Fruit fly (Drosophila melanogaster) whole organism: ENCODE data around the gene alph.

Source experiments
- CG8478 ChIP-seq: fragments of >200 bp; optimal IDR thresholded peaks from 2 replicates; lab custom pipeline; 2018; ENCODE audit warnings: inconsistent platforms
- Dll ChIP-seq: fragments of >200 bp; optimal IDR thresholded peaks from 2 replicates; lab custom pipeline; 2017
- EcR ChIP-seq, 2 experiments: fragments of >200 bp; optimal IDR thresholded peaks; 2 replicates each; lab custom pipeline; 2017; ENCODE audit warnings: missing biosample characterization in 2 of 2, missing genetic modification characterization in 2 of 2, missing genetic modification reagents in 2 of 2
- pan ChIP-seq: fragments of >200 bp; optimal IDR thresholded peaks from 2 replicates; lab custom pipeline; 2017
- psq ChIP-seq: fragments of >200 bp; optimal IDR thresholded peaks from 2 replicates; lab custom pipeline; 2017
- usp ChIP-seq: fragments of >200 bp; optimal IDR thresholded peaks from 2 replicates; lab custom pipeline; 2017; ENCODE audit warnings: missing biosample characterization, missing genetic modification characterization, mixed read lengths

alph gene

DNA sequence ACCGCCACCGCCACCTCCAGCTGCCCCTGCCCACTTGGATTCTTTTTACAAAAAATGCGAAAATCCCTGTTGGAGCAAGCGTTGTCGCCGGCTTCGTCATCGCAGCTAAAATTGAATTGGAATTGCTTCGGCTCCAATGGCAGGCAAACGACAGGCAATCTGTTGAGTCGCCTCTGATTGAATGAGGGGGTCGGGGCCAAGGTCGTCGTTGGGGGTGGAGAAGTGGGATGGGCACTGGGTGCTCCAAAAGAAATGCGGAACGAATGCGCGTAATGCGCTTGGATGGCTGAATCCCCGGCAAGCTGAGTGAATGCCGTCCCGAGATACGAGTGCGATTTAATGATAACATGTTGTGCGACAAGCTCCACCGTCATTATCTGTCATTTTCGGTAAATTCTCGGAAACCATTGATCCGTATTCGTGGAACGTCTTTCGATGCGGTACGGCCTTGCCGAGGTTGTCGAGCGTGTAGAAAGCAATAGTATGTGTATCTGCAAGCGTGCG lies 26.1 kb downstream of the alph start:
- TF ChIP-seq usp (GFP tag; lab: Kevin White, UChicago) (no peak), pan (lab: Kevin White, UChicago) (no peak), EcR (GFP tag; optimal IDR thresholded peaks at IDR 0.05; lab: Kevin White, UChicago) (no peak), Dll (lab: Kevin White, UChicago) (no peak), psq (lab: Kevin White, UChicago) (no peak), CG8478 (lab: Kevin White, UChicago) (no peak)

DNA sequence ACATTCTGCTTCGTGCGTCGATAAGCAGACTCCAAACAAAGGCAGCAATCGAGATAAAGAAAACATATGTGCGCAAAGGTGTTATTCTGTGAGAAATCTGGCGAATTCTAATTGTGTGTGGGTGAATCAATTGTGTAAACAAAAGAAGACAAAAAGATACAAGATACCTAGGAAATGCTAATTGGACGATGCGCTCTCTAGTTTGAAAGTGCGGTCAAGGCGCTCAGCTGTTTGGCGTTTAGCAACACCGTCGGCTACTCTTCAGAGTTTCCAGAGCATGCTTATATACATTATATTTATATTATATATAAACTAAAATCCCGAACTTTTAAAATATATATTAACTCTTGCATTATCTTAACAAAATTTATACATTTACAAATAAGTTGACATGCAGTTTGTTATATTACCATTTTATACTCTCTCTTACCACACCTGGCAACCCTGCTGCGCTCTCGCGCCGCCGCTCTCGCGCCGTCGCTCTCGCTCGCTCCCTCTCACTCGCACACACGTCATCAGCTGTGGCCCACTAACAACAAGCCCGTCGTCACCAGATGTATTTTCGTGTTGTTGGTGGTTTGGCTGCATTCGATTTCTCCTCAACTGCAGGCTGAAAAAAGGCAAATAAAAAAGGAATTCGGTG lies 27.0 kb downstream of the alph start, which contains the start of gene CG1907:
Gene CG1907 (plus strand): TSS at position 551 of the 643 bp plus-strand sequence.
- TF ChIP-seq Dll (lab: Kevin White, UChicago) (peak; percentile 90), usp (GFP tag; lab: Kevin White, UChicago) (no peak), EcR (GFP tag; optimal IDR thresholded peaks at IDR 0.05; lab: Kevin White, UChicago) (no peak)

DNA sequence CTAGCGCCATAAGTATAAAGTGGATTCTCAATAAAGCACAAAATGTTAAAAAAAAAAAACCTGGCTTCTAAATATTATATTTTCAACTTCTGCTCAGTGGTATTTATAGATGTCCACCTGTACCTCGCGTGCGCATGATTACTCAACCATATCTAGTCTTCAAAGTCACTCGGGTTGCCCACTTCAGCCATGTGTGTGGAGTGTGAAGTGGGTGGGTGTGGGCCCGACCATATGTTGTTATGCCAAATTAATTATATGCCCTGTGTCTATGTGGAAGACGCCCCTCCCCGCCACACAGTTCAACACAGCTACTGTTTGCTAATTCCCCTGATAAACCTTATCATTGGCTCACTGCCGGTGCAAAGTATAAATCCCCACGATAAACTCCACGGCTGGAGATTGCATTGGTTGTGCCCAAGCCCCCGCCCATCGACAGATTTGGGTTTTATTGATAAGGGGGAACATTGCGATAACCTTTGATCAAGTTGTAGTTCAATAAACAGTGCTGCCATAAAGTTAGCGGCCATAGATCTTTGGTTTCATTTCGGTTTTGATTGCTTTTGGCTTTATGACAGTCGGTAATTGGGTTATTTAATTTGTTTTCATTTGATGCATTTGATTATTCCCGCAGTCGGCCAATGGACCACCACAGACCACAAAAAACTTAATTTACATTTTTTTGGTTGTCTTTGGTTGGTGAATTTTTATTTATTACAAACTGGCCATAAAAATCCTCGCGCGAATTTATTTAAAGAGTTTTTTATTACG lies 29.3 kb downstream of the alph start:
- TF ChIP-seq pan (lab: Kevin White, UChicago): no peak
- TF ChIP-seq EcR (GFP tag; optimal IDR thresholded peaks at IDR 0.05; lab: Kevin White, UChicago): no peak
- TF ChIP-seq usp (GFP tag; lab: Kevin White, UChicago): no peak

DNA sequence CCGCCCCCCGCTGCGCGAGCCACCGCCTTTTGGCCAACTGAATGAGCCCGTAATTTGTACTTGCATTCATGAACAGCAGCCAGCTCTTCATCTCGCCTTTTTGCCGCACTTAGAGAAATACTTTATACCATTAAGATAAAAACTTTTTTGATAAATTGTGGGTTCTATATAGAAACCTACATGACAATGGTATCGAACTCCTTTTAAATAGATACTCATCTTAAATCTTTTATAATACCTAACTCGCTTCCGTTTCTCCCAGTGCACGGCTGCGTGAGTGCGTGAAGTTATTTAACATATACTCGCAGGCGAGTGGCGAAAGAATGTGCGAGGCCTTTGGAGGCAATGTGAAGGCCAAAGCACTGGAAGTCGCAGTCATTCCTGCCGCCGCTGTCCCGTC lies 34.3 kb downstream of the alph start:
- no peak for TF ChIP-seq psq (lab: Kevin White, UChicago)
- no peak for TF ChIP-seq CG8478 (lab: Kevin White, UChicago)
- no peak for TF ChIP-seq EcR (GFP tag; optimal IDR thresholded peaks at IDR 0.05; lab: Kevin White, UChicago)
- no peak for TF ChIP-seq usp (GFP tag; lab: Kevin White, UChicago)
- TF ChIP-seq Dll (lab: Kevin White, UChicago): no peak
- TF ChIP-seq pan (lab: Kevin White, UChicago): no peak

DNA sequence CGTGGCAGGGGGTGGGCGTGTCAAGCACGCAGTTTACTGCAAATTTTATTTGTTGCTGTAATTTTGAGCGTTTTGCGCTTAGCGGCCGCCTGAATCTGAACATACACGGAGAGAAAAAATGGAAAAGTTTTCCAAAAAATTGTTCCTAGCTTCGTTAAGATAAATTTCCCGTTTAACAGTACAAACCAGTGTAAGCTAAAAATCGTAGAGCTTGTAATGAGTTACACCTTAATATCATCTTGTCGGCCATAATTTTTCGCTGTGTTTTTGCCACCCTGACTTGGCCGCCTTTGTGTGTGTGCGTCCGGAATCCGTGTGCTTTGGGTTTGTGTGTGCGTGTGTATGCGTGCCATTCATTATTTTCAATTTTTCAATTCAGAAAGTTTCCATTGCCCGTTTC lies 59.9 kb downstream of the alph start:
- no peak for TF ChIP-seq Dll (lab: Kevin White, UChicago)
- TF ChIP-seq EcR (GFP tag; optimal IDR thresholded peaks at IDR 0.05; lab: Kevin White, UChicago): no peak
- no peak for TF ChIP-seq CG8478 (lab: Kevin White, UChicago)
- no peak for TF ChIP-seq pan (lab: Kevin White, UChicago)
- TF ChIP-seq psq (lab: Kevin White, UChicago): no peak
- no peak for TF ChIP-seq usp (GFP tag; lab: Kevin White, UChicago)

DNA sequence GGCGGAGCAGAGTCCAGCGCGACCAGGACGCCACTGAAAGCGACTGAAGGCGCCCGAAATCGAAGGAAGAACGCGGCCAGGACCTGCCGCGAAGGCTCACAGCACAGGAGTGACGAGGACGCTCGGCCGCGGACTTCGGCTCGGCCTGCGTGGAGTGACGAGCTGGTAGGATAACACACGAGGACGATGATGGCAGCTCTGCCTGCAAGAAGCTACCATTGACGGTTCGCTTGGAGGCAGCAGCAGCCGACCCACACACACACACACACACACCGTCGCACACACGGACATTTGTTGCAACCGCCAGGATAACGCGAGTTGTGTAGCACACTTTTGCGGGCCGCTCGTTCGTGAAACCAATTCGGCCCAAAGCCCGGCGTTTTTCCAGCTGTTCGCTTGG lies 68.3 kb downstream of the alph start, which contains the start of gene Dop1R2:
Gene Dop1R2 (minus strand): TSS at position 35 of the 400 bp plus-strand sequence.
- no peak for TF ChIP-seq psq (lab: Kevin White, UChicago)
- TF ChIP-seq CG8478 (lab: Kevin White, UChicago): no peak
- TF ChIP-seq usp (GFP tag; lab: Kevin White, UChicago): no peak
- TF ChIP-seq pan (lab: Kevin White, UChicago): no peak
- TF ChIP-seq EcR (GFP tag; optimal IDR thresholded peaks at IDR 0.05; lab: Kevin White, UChicago): no peak
- no peak for TF ChIP-seq Dll (lab: Kevin White, UChicago)

DNA sequence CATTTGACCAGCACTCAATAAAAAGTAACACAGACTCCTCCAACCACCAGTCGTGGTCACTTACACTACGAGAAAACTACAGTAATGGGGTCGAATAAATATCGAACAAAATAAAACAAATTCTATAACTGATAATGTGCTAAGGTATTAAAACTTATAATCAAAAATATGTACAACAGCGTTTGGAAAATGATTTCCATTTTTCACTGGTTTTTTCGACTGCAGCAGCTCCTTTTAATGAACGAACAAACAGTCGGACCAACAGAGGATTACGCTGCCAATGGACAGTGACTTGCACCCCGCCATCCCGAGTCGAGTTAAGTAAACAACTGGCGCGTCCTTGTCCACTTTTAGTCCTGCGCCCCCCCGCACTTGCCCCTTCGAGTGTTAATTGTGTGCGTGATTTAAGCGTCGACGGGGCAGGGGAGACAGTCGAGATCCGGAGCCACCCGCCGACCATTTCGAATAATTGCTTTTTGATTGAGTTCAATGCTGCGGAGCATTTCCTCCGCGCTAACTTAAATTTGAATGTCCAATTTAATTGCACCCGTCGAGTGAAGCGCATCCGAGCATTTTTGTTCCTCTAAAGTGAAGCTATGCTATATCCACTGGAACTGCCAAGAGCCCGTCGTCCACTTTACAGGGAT lies 72.7 kb downstream of the alph start, which contains the start of gene ppk21:
Gene ppk21 (plus strand): TSS at position 597 of the 647 bp plus-strand sequence.
- TF ChIP-seq Dll (lab: Kevin White, UChicago) (no peak), pan (lab: Kevin White, UChicago) (no peak), usp (GFP tag; lab: Kevin White, UChicago) (no peak), CG8478 (lab: Kevin White, UChicago) (no peak), psq (lab: Kevin White, UChicago) (no peak), EcR (GFP tag; optimal IDR thresholded peaks at IDR 0.05; lab: Kevin White, UChicago) (no peak)
